Fruit fly (Drosophila melanogaster) whole organism, wandering third instar larva: ENCODE data around the gene CG31798.

Experiments used
- CG32264 ChIP-seq: fragments of 200-800 bp; sonication (Bioruptor generic); optimal IDR thresholded peaks from 2 replicates; lab custom pipeline; 2016; ENCODE audit warnings: missing biosample characterization, missing genetic modification characterization
- CrebA ChIP-seq: fragments of 200-800 bp; sonication (Bioruptor generic); optimal IDR thresholded peaks from 2 replicates; lab custom pipeline; 2016; ENCODE audit warnings: missing biosample characterization, mild to moderate bottlenecking, missing genetic modification characterization, borderline replicate concordance
- GATAd ChIP-seq: sonication (Bioruptor generic); optimal IDR thresholded peaks from 2 replicates; lab custom pipeline; 2016; ENCODE audit warnings: missing biosample characterization, missing genetic modification characterization
- Hnf4 ChIP-seq: fragments of 200-800 bp; sonication (Bioruptor generic); optimal IDR thresholded peaks from 2 replicates; lab custom pipeline; 2016; ENCODE audit warnings: missing biosample characterization, mild to moderate bottlenecking, missing genetic modification characterization
- OdsH ChIP-seq: fragments of 200-800 bp; sonication (Bioruptor generic); optimal IDR thresholded peaks from 2 replicates; lab custom pipeline; 2016; ENCODE audit warnings: missing biosample characterization, mild to moderate bottlenecking, missing genetic modification characterization
- Rel ChIP-seq, 2 experiments: fragments of 200-800 bp; sonication (Bioruptor generic) in 1 of 2; optimal IDR thresholded peaks; 2 replicates in 1 of 2; 3 replicates in 1 of 2; lab custom pipeline; 2016 to 2019; ENCODE audit warnings: mild to moderate bottlenecking in 2 of 2, missing biosample characterization in 2 of 2, missing genetic modification characterization in 2 of 2, moderate library complexity in 1 of 2
- Vsx2 ChIP-seq: fragments of 200-300, 225-300 bp; sonication (Bioruptor generic); optimal IDR thresholded peaks from 2 replicates; lab custom pipeline; 2018; ENCODE audit warnings: missing biosample characterization, missing genetic modification characterization; ENCODE audit not compliant: partially characterized antibody
- fru ChIP-seq: fragments of 200-800 bp; sonication (Bioruptor generic); optimal IDR thresholded peaks from 3 replicates; lab custom pipeline; 2016; ENCODE audit warnings: missing biosample characterization, mild to moderate bottlenecking, missing genetic modification characterization
- h ChIP-seq: fragments of 200-800 bp; sonication (Bioruptor generic); optimal IDR thresholded peaks from 3 replicates; lab custom pipeline; 2016; ENCODE audit warnings: missing biosample characterization, mild to moderate bottlenecking, missing genetic modification characterization
- pan ChIP-seq: fragments of >200 bp; optimal IDR thresholded peaks from 2 replicates; lab custom pipeline; 2017
- psq ChIP-seq: fragments of 200-800 bp; sonication (Bioruptor generic); optimal IDR thresholded peaks from 3 replicates; lab custom pipeline; 2017; ENCODE audit warnings: missing biosample characterization, mild to moderate bottlenecking, missing genetic modification characterization, moderate library complexity
- rgr ChIP-seq: fragments of 200-800 bp; sonication (Bioruptor generic); optimal IDR thresholded peaks from 3 replicates; lab custom pipeline; 2016; ENCODE audit warnings: missing biosample characterization, mild to moderate bottlenecking, missing genetic modification characterization
- tai ChIP-seq: sonication (Bioruptor generic); optimal IDR thresholded peaks from 2 replicates; lab custom pipeline; 2016; ENCODE audit warnings: missing biosample characterization, missing genetic modification characterization
- usp ChIP-seq: fragments of >200 bp; optimal IDR thresholded peaks from 2 replicates; lab custom pipeline; 2017; ENCODE audit warnings: missing biosample characterization, missing genetic modification characterization

DNA sequence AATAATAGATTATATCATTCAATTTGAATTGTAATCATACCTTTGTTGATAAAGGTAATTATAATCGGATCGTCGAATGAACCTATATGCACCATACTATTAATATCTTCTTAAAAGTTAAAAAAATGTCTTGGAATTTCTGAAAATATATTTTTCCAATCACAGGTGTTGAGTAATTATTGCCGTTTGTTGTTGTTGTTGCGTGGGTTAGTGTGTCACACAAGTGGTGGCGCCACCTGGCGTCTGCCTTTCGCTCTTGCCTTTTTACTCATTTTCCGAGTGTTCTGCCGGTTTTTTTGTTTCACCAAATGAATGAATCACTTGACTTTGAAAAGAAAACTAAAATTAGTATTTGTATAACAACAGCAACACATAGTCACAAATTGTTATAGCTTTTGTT lies 21.2 kb downstream of the CG31798 start:
- TF ChIP-seq psq (GFP tag; lab: Kevin White, UChicago) (no peak), OdsH (GFP tag; lab: Kevin White, UChicago) (no peak), Hnf4 (GFP tag; lab: Kevin White, UChicago) (no peak), Rel (GFP tag; optimal IDR thresholded peaks at IDR 0.05; lab: Kevin White, UChicago) (no peak), Rel (tag; optimal IDR thresholded peaks at IDR 0.05; lab: Kevin White, UChicago) (no peak), CG32264 (no peak), usp (no peak), Vsx2 (GFP tag; lab: Kevin White, UChicago) (no peak), pan (no peak), fru (no peak), h (GFP tag; lab: Kevin White, UChicago) (no peak), tai (GFP tag; lab: Kevin White, UChicago) (no peak), rgr (GFP tag; lab: Kevin White, UChicago) (no peak), CrebA (GFP tag; lab: Kevin White, UChicago) (no peak), GATAd (GFP tag; lab: Kevin White, UChicago) (no peak)
